Fruit fly (Drosophila melanogaster) whole organism, embryonic: Measurements from ENCODE around the gene Hpd.

ENCODE experiments used
- Bteb2 ChIP-seq: fragments of 200-800 bp; sonication (Bioruptor generic); optimal IDR thresholded peaks from 2 replicates; lab custom pipeline; 2016; ENCODE audit warnings: missing biosample characterization, missing genetic modification characterization
- CG10979 ChIP-seq: fragments of 200-800 bp; sonication (Bioruptor generic); optimal IDR thresholded peaks from 2 replicates; lab custom pipeline; 2018; ENCODE audit warnings: missing biosample characterization, mild to moderate bottlenecking, missing genetic modification characterization, moderate library complexity
- CG12071 ChIP-seq: fragments of 200-800 bp; sonication (Bioruptor generic); optimal IDR thresholded peaks from 3 replicates; lab custom pipeline; 2018; ENCODE audit warnings: missing biosample characterization, mild to moderate bottlenecking, missing genetic modification characterization
- CG13624 ChIP-seq: fragments of 200-800 bp; sonication (Bioruptor generic); optimal IDR thresholded peaks from 2 replicates; lab custom pipeline; 2016; ENCODE audit warnings: missing biosample characterization, missing genetic modification characterization
- CG15601 ChIP-seq: fragments of 200-800 bp; sonication (Bioruptor generic); optimal IDR thresholded peaks from 3 replicates; lab custom pipeline; 2019; ENCODE audit warnings: missing biosample characterization, mild to moderate bottlenecking, missing genetic modification characterization, moderate library complexity
- CG1603 ChIP-seq: fragments of 200-800 bp; sonication (Bioruptor generic); optimal IDR thresholded peaks from 2 replicates; lab custom pipeline; 2019; ENCODE audit warnings: missing biosample characterization, mild to moderate bottlenecking, missing genetic modification characterization, moderate library complexity
- CG17361 ChIP-seq: fragments of 200-800 bp; sonication (Bioruptor generic); IDR thresholded peaks from 3 replicates; pipeline ENCODE4 v1.3.6; 2022; ENCODE audit warnings: missing biosample characterization, missing genetic modification characterization
- CG2202 ChIP-seq: fragments of 200-800 bp; sonication (Bioruptor generic); optimal IDR thresholded peaks from 2 replicates; lab custom pipeline; 2018; ENCODE audit warnings: missing biosample characterization, mild to moderate bottlenecking, missing genetic modification characterization
- CG2678 ChIP-seq: fragments of 200-800 bp; sonication (Bioruptor generic); optimal IDR thresholded peaks from 3 replicates; lab custom pipeline; 2019; ENCODE audit warnings: missing biosample characterization, mild to moderate bottlenecking, missing genetic modification characterization, moderate library complexity
- CG2875 ChIP-seq: fragments of 200-800 bp; sonication (Bioruptor generic); optimal IDR thresholded peaks from 2 replicates; lab custom pipeline; 2017; ENCODE audit warnings: missing biosample characterization, mild to moderate bottlenecking, missing genetic modification characterization, missing genetic modification reagents
- CG3163 ChIP-seq: fragments of 200-800 bp; sonication (Bioruptor generic); optimal IDR thresholded peaks from 3 replicates; lab custom pipeline; 2016; ENCODE audit warnings: missing biosample characterization, missing genetic modification characterization
- CG3407 ChIP-seq: fragments of 200-800 bp; sonication (Bioruptor generic); optimal IDR thresholded peaks from 2 replicates; lab custom pipeline; 2018; ENCODE audit warnings: missing biosample characterization, mild to moderate bottlenecking, missing genetic modification characterization
- CG34422 ChIP-seq: fragments of 200-800 bp; sonication (Bioruptor generic); IDR thresholded peaks from 3 replicates; pipeline ENCODE4 v1.3.6; 2022; ENCODE audit warnings: missing biosample characterization, missing genetic modification characterization
- CG3726 ChIP-seq: fragments of 200-800 bp; sonication (Bioruptor generic); IDR thresholded peaks from 3 replicates; pipeline ENCODE4, ENCODE4 v1.3.6; 2022; ENCODE audit warnings: missing biosample characterization, missing genetic modification characterization
- CG42726 ChIP-seq: fragments of 200-800 bp; sonication (Bioruptor generic); IDR thresholded peaks from 2 replicates; pipeline ENCODE4 v1.3.6; 2022; ENCODE audit warnings: missing biosample characterization, missing genetic modification characterization; ENCODE audit not compliant: partially characterized antibody
- CG4360 ChIP-seq: fragments of 200-800 bp; sonication (Bioruptor generic); IDR thresholded peaks from 2 replicates; pipeline ENCODE4 v1.3.6; 2022; ENCODE audit warnings: missing biosample characterization, missing genetic modification characterization
- CG4424 ChIP-seq: fragments of 200-800 bp; sonication (Bioruptor generic); optimal IDR thresholded peaks from 3 replicates; lab custom pipeline; 2016; ENCODE audit warnings: missing biosample characterization, missing genetic modification characterization
- CG7271 ChIP-seq: fragments of 200-800 bp; sonication (Bioruptor generic); optimal IDR thresholded peaks from 2 replicates; lab custom pipeline; 2018; ENCODE audit warnings: missing biosample characterization, mild to moderate bottlenecking, missing genetic modification characterization, moderate library complexity
- CG9817 ChIP-seq: fragments of 200-800 bp; sonication (Bioruptor generic); optimal IDR thresholded peaks from 2 replicates; lab custom pipeline; 2018; ENCODE audit warnings: missing biosample characterization, mild to moderate bottlenecking, missing genetic modification characterization, moderate library complexity
- CHES-1-like ChIP-seq: fragments of 200-800 bp; sonication (Bioruptor generic); optimal IDR thresholded peaks from 2 replicates; lab custom pipeline; 2016; ENCODE audit warnings: missing biosample characterization, missing genetic modification characterization
- Dad ChIP-seq: fragments of 200-800 bp; sonication (Bioruptor generic); optimal IDR thresholded peaks from 3 replicates; lab custom pipeline; 2016; ENCODE audit warnings: missing biosample characterization, missing genetic modification characterization
- Drgx ChIP-seq: fragments of 200-800 bp; sonication (Bioruptor generic); IDR thresholded peaks from 2 replicates; pipeline ENCODE4 v1.3.6; 2022; ENCODE audit warnings: missing biosample characterization, missing genetic modification characterization
- HLHmδ ChIP-seq: fragments of 200-800 bp; sonication (Bioruptor generic); optimal IDR thresholded peaks from 2 replicates; lab custom pipeline; 2018; ENCODE audit warnings: missing biosample characterization, mild to moderate bottlenecking, missing genetic modification characterization, moderate library complexity
- Hmr ChIP-seq: fragments of 200-800 bp; sonication (Bioruptor generic); optimal IDR thresholded peaks from 3 replicates; lab custom pipeline; 2017; ENCODE audit warnings: mild to moderate bottlenecking, missing biosample characterization, missing genetic modification reagents, missing genetic modification characterization
- Meics ChIP-seq: fragments of 200-800 bp; sonication (Bioruptor generic); optimal IDR thresholded peaks from 2 replicates; lab custom pipeline; 2017; ENCODE audit warnings: missing biosample characterization, mild to moderate bottlenecking, missing genetic modification characterization
- Mes4 ChIP-seq: fragments of 200-800 bp; sonication (Bioruptor generic); optimal IDR thresholded peaks from 2 replicates; lab custom pipeline; 2016; ENCODE audit warnings: missing biosample characterization, missing genetic modification characterization
- NC2α ChIP-seq: fragments of 200-800 bp; sonication (Bioruptor generic); optimal IDR thresholded peaks from 2 replicates; lab custom pipeline; 2016; ENCODE audit warnings: missing biosample characterization, missing genetic modification characterization
- Pdp1 ChIP-seq, 2 experiments: fragments of 200-800 bp; sonication (Bioruptor generic); optimal IDR thresholded peaks; 3 replicates each; lab custom pipeline; 2016; ENCODE audit warnings: missing biosample characterization in 2 of 2, missing genetic modification characterization in 2 of 2, mild to moderate bottlenecking in 1 of 2, moderate library complexity in 1 of 2
- Sry-δ ChIP-seq: fragments of 200-800 bp; sonication (Bioruptor generic); optimal IDR thresholded peaks from 2 replicates; lab custom pipeline; 2016; ENCODE audit warnings: missing biosample characterization, missing genetic modification characterization
- abd-A ChIP-seq: fragments of 200-800 bp; sonication (Bioruptor generic); optimal IDR thresholded peaks from 3 replicates; lab custom pipeline; 2019; ENCODE audit warnings: missing biosample characterization, mild to moderate bottlenecking, missing genetic modification characterization, moderate library complexity
- crc ChIP-seq: fragments of 200-800 bp; sonication (Bioruptor generic); optimal IDR thresholded peaks from 2 replicates; lab custom pipeline; 2016; ENCODE audit warnings: missing biosample characterization, missing genetic modification characterization
- esg ChIP-seq: fragments of 200-800 bp; sonication (Bioruptor generic); conservative IDR thresholded peaks from 2 replicates; pipeline ENCODE4 v1.3.6; 2022; ENCODE audit warnings: missing biosample characterization, missing genetic modification characterization
- ftz-f1 ChIP-seq: fragments of 200-800 bp; sonication (Bioruptor generic); optimal IDR thresholded peaks from 2 replicates; lab custom pipeline; 2016; ENCODE audit warnings: missing biosample characterization, missing genetic modification characterization
- kay ChIP-seq: fragments of 200-800 bp; sonication (Bioruptor generic); optimal IDR thresholded peaks from 2 replicates; lab custom pipeline; 2016; ENCODE audit warnings: missing biosample characterization, missing genetic modification characterization
- kni ChIP-seq: fragments of 200-800 bp; sonication (Bioruptor generic); optimal IDR thresholded peaks from 3 replicates; lab custom pipeline; 2017; ENCODE audit warnings: mild to moderate bottlenecking, missing biosample characterization, missing genetic modification reagents, missing genetic modification characterization
- lov ChIP-seq, 2 experiments: fragments of 200-800 bp in 1 of 2; fragments of >200 bp in 1 of 2; sonication (Bioruptor generic) in 1 of 2; IDR thresholded peaks in 1 of 2; optimal IDR thresholded peaks in 1 of 2; 2 replicates in 1 of 2; 3 replicates in 1 of 2; pipeline versions ENCODE4 v1.3.6 to Lab custom; 2017 to 2022; ENCODE audit warnings: missing biosample characterization in 1 of 2, missing genetic modification characterization in 1 of 2
- mam ChIP-seq: fragments of 200-800 bp; sonication (Bioruptor generic); optimal IDR thresholded peaks from 3 replicates; lab custom pipeline; 2016; ENCODE audit warnings: missing biosample characterization, missing genetic modification characterization
- nau ChIP-seq: fragments of 200-800 bp; sonication (Bioruptor generic); optimal IDR thresholded peaks from 3 replicates; lab custom pipeline; 2017; ENCODE audit warnings: missing biosample characterization, mild to moderate bottlenecking, missing genetic modification characterization, missing genetic modification reagents
- pfk ChIP-seq: fragments of 200-800 bp; sonication (Bioruptor generic); optimal IDR thresholded peaks from 2 replicates; lab custom pipeline; 2018; ENCODE audit warnings: missing biosample characterization, mild to moderate bottlenecking, missing genetic modification characterization, moderate library complexity
- phol ChIP-seq: fragments of 200-800 bp; sonication (Bioruptor generic); optimal IDR thresholded peaks from 3 replicates; lab custom pipeline; 2018; ENCODE audit warnings: missing biosample characterization, mild to moderate bottlenecking, missing genetic modification characterization, moderate library complexity
- sc ChIP-seq, 3 experiments: fragments of >200 bp in 2 of 3; fragments of 200-800 bp in 1 of 3; sonication (Bioruptor generic) in 1 of 3; optimal IDR thresholded peaks; 2 replicates in 2 of 3; 3 replicates in 1 of 3; lab custom pipeline; 2017; ENCODE audit warnings: mild to moderate bottlenecking in 1 of 3, missing biosample characterization in 1 of 3, missing genetic modification characterization in 1 of 3, missing genetic modification reagents in 1 of 3
- sr ChIP-seq: fragments of 200-800 bp; sonication (Bioruptor generic); IDR thresholded peaks from 3 replicates; pipeline ENCODE4 v1.3.6; 2022; ENCODE audit warnings: missing biosample characterization, missing genetic modification characterization
- tap ChIP-seq: fragments of 200-800 bp; optimal IDR thresholded peaks from 3 replicates; lab custom pipeline; 2019; ENCODE audit warnings: missing biosample characterization, mild to moderate bottlenecking, missing genetic modification characterization, moderate library complexity
- tio ChIP-seq: fragments of 200-800 bp; sonication (Bioruptor generic); optimal IDR thresholded peaks from 2 replicates; lab custom pipeline; 2017; ENCODE audit warnings: missing biosample characterization, missing genetic modification characterization, inconsistent platforms
- unpg ChIP-seq: fragments of 200-800 bp; sonication (Bioruptor generic); optimal IDR thresholded peaks from 3 replicates; lab custom pipeline; 2018; ENCODE audit warnings: missing biosample characterization, mild to moderate bottlenecking, missing genetic modification characterization, moderate library complexity
- zfh1 ChIP-seq: fragments of 200-800 bp; sonication (Bioruptor generic); IDR thresholded peaks from 3 replicates; pipeline ENCODE4 v1.3.6; 2022; ENCODE audit warnings: missing biosample characterization, missing genetic modification characterization
- zfh2 ChIP-seq: fragments of 200-800 bp; sonication (Bioruptor generic); optimal IDR thresholded peaks from 2 replicates; lab custom pipeline; 2016; ENCODE audit warnings: missing biosample characterization, missing genetic modification characterization

The Hpd gene

DNA sequence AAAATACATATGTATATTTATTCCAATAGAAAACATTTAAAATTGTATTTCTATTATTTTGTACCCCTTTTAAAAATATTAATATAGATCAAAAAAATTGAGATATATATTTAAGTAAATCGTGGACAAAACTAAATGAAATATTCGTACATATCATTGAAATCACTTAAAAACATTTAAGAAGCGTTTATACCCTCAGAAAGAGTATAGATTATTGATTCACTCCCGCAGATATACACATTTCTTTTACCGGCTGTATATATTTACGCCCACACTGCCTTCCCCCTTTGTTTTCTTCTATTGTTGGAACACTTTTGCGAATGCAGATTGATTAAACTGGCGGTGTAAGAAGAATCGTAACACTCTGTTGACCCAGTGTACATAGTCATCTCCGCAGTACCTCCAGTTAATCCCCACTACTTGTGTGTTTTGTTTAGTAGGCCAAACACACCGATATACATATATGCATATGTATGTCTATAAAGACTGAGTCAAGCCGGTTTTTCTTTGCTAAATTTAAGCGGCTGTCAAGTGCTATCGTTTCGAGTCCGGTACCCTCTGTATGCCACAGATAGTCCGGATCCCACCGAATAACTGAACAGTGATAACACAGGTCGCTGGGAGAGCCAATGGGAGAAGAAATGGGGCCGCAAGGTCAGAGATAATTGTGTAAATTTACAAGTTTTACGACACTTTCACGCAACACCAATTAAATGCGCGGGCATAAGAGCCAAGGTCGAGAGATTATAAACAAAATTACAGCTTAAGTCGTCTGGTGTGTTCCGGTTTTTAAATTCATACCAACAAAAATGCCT, 32.0 kb upstream of the Hpd start (continued):
- TF ChIP-seq tio (GFP tag; lab: Kevin White, UChicago), result peak; percentile 17
- peak; percentile 64 for TF ChIP-seq ftz-f1 (GFP tag; lab: Kevin White, UChicago)
- TF ChIP-seq CG3726, result no peak
- peak; percentile 64 for TF ChIP-seq kni (GFP tag; lab: Kevin White, UChicago)
- TF ChIP-seq zfh1 (GFP tag; lab: Robert Waterston, UW), result peak; percentile 75
- no peak for TF ChIP-seq CG42726
- TF ChIP-seq phol (tag; lab: Kevin White, UChicago), result peak; percentile 31
- TF ChIP-seq CG1603 (tag; lab: Kevin White, UChicago), result peak; percentile 85
- peak; percentile 63 for TF ChIP-seq CG15601 (tag; lab: Kevin White, UChicago)
- peak; percentile 83 for TF ChIP-seq Meics
- TF ChIP-seq abd-A (tag; lab: Kevin White, UChicago), result no peak
- peak; percentile 67 for TF ChIP-seq CG2678 (tag; lab: Kevin White, UChicago)
- TF ChIP-seq esg (GFP tag; lab: Robert Waterston, UW), result no peak
- TF ChIP-seq CG2202, result peak; percentile 80
- TF ChIP-seq CG34422 (GFP tag; lab: Robert Waterston, UW), result peak; percentile 40; the same call in 1 of the 3 replicates
- peak; percentile 0 for TF ChIP-seq CG13624 (GFP tag; lab: Kevin White, UChicago)
- peak; percentile 12 for TF ChIP-seq tap (tag; lab: Kevin White, UChicago)
- TF ChIP-seq CG17361, result peak; percentile 77
- TF ChIP-seq CG10979 (tag; lab: Kevin White, UChicago), result peak; percentile 12
- TF ChIP-seq CG4360 (GFP tag; lab: Robert Waterston, UW), result peak; percentile 21; the same call in 1 of the 2 replicates
- peak; percentile 63; the same call in 2 of the 3 replicates for TF ChIP-seq sr (GFP tag; lab: Robert Waterston, UW)
- TF ChIP-seq lov (optimal IDR thresholded peaks at IDR 0.05; lab: Kevin White, UChicago), result no peak
- no peak for TF ChIP-seq lov (GFP tag; IDR thresholded peaks at IDR 0.05; lab: Robert Waterston, UW)
- no peak for TF ChIP-seq zfh2 (GFP tag; lab: Kevin White, UChicago)
- TF ChIP-seq CG2875, result peak; percentile 79
- peak; percentile 7 for TF ChIP-seq CG4424 (GFP tag; lab: Kevin White, UChicago)
- TF ChIP-seq NC2α (GFP tag; lab: Kevin White, UChicago), result peak; percentile 60
- TF ChIP-seq pfk (GFP tag; lab: Kevin White, UChicago), result peak; percentile 19
- TF ChIP-seq mam, result peak; percentile 27
- TF ChIP-seq CG7271 (tag; lab: Kevin White, UChicago), result no peak
- peak; percentile 17 for TF ChIP-seq unpg (GFP tag; lab: Kevin White, UChicago)
- TF ChIP-seq Hmr, result peak; percentile 67
- TF ChIP-seq CG3407 (GFP tag; lab: Kevin White, UChicago), result peak; percentile 77
- TF ChIP-seq Pdp1 (GFP tag; optimal IDR thresholded peaks at IDR 0.05; lab: Kevin White, UChicago), result peak; percentile 20 to 61
- TF ChIP-seq crc (GFP tag; lab: Kevin White, UChicago), result peak; percentile 0
- no peak for TF ChIP-seq sc (optimal IDR thresholded peaks at IDR 0.05; lab: Kevin White, UChicago)
- TF ChIP-seq sc (GFP tag; optimal IDR thresholded peaks at IDR 0.05; lab: Kevin White, UChicago), result peak; percentile 78
- peak; percentile 87 for TF ChIP-seq CG12071 (GFP tag; lab: Kevin White, UChicago)
- peak; percentile 4 for TF ChIP-seq Dad (GFP tag; lab: Kevin White, UChicago)
- peak; percentile 80 for TF ChIP-seq nau (GFP tag; lab: Kevin White, UChicago)
- TF ChIP-seq CG9817, result peak; percentile 32
- TF ChIP-seq Drgx (GFP tag; lab: Robert Waterston, UW), result 0 out of 2 replicates have a peak, but pooled peaks have one; percentile 22
- TF ChIP-seq Mes4 (GFP tag; lab: Kevin White, UChicago), result peak; percentile 68
- TF ChIP-seq CHES-1-like, result peak; percentile 53
- peak; percentile 43 for TF ChIP-seq CG3163
- TF ChIP-seq Sry-δ (GFP tag; lab: Kevin White, UChicago), result peak; percentile 1
- TF ChIP-seq HLHmδ, result peak; percentile 1
- TF ChIP-seq kay (GFP tag; lab: Kevin White, UChicago), result peak; percentile 17
- peak; percentile 13 for TF ChIP-seq Bteb2 (GFP tag; lab: Kevin White, UChicago)
